Worm (Caenorhabditis elegans): ENCODE data around the gene lipl-5.

DNA sequence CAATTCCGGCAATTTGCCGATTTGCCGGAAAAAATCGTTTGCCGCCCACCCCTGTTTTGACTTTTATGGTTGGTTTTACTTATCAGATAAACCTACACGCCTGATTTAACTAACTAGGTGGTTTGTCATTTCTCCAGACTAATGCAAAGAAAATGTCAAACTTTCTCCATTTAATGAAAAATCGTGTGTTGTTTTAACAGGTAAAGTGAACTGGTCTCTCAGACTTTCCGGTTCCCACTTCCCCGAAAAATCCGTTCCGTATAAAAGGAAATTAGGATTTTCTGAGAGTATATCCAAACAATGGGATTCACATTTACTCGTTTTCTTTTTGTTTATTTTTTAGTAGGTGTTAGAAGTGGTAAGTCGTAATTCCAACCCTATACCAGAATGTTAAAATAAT lies 20.9 kb upstream of the lipl-5 start, which contains the start of gene mltn-6:
- TF ChIP-seq mes-4 (tag; optimal IDR thresholded peaks at IDR 0.05) (no peak), unc-130 (GFP tag; optimal IDR thresholded peaks at IDR 0.05) (no peak), T07F8.4 (tag; optimal IDR thresholded peaks at IDR 0.05) (no peak), C17E4.6 (GFP tag; IDR thresholded peaks at IDR 0.05) (no peak), cebp-2 (GFP tag; IDR thresholded peaks at IDR 0.05) (no peak), unc-62 (GFP tag; optimal IDR thresholded peaks at IDR 0.05) (no peak)

Measured in whole organism, young adult.